Fruit fly (Drosophila melanogaster) S2 (cell line): ENCODE data around the gene CG7183.

Experiments
- CG8478 ChIP-seq: fragments of >200 bp; optimal IDR thresholded peaks from 2 replicates; lab custom pipeline; 2018
- CTCF ChIP-seq, 2 experiments: fragments of >200 bp; optimal IDR thresholded peaks; 2 replicates each; lab custom pipeline; 2018

DNA sequence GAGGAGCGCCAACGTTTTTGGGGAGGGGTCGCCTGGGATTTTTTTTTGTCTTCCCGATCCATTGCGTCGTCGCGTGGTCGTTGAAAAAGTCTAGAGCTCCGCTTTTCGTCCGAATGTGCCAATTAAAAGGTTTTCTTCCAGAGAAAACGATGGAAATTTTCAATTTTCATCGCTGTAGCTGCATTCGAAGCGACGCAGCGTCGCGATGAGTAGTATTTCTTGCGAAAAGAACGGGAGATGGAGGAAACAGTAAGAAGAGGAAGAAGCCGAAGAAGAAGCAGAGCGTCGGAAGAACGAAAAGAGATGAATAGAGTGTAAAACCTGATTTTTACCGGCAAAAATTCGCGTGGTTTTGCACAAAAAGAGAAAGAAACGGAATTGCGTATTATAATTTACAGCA is 22.5 kb upstream of the CG7183 start:
- no peak for TF ChIP-seq CG8478 (lab: Kevin White, UChicago)
- no peak for TF ChIP-seq CTCF (optimal IDR thresholded peaks at IDR 0.05; lab: Kevin White, UChicago)
